Worm (Caenorhabditis elegans): ENCODE data around the gene Y11D7A.3.

Gene Y11D7A.3

DNA sequence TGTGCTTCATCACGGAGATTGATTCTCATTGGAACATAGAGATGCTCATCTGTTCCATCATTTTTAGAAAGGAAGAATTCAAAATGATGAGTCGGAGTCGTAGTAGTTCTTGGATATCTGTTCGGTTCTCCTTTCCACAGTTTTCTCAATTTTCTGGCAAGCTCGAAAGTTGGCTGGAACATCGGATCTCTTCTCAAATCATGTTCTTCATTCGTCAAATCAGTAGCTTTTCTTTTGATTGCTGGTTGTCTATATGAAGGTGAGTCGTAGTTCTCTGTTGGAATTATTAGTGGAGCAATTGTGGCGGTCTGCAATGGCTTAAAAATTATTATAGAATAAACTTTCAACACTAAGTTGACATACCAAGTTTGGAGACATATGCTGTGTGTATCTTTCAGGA, 29.4 kb downstream of the Y11D7A.3 start:
- TF ChIP-seq alr-1 (tag; optimal IDR thresholded peaks at IDR 0.05) (no peak), dmd-4 (tag; optimal IDR thresholded peaks at IDR 0.05) (no peak), gmeb-1 (tag; optimal IDR thresholded peaks at IDR 0.05) (no peak), fos-1 (tag; optimal IDR thresholded peaks at IDR 0.05) (no peak), nhr-237 (tag; optimal IDR thresholded peaks at IDR 0.05) (no peak), lin-11 (tag; optimal IDR thresholded peaks at IDR 0.05) (no peak), R02D3.7 (tag; optimal IDR thresholded peaks at IDR 0.05) (no peak), nhr-21 (tag; optimal IDR thresholded peaks at IDR 0.05) (no peak), ceh-16 (tag; optimal IDR thresholded peaks at IDR 0.05) (no peak), ceh-82 (tag; optimal IDR thresholded peaks at IDR 0.05) (no peak), mdl-1 (tag; optimal IDR thresholded peaks at IDR 0.05) (no peak), skn-1 (tag; optimal IDR thresholded peaks at IDR 0.05) (no peak), unc-62 (GFP tag; optimal IDR thresholded peaks at IDR 0.05) (no peak), nhr-6 (tag; optimal IDR thresholded peaks at IDR 0.05) (no peak), blmp-1 (tag; optimal IDR thresholded peaks at IDR 0.05; ENCODE audit: insufficient read depth) (no peak), unc-39 (tag; optimal IDR thresholded peaks at IDR 0.05) (no peak)

DNA sequence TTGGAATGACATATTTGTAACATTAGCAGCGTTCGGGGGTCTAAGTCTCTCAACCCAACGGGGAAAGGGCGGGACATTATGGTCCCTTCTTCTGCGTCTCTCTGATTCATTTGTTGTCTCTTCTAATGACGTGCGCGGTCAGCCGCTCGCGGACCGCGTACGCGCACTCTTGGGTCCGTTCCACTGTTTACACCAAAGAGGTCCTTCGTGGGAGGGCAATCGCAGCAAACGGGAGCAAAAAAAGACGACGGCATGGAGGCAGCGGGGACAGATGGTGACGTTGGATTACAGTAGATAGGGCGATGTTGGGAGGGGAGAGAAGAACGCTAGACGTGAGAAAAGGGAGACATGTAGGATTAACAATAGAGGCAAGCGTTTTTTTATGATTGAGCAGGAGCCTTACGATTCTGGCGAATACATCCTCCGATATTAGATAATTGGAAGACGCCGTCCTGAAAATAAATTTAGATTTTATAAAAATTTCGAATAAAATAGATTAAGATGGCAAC, 31.0 kb downstream of the Y11D7A.3 start, which contains the start of gene flh-1:
Gene flh-1 (minus strand): TSS at position 459 of the 509 bp plus-strand sequence.
- TF ChIP-seq Y55F3AM.14 (GFP tag; optimal IDR thresholded peaks at IDR 0.05) (no peak), F13H6.1 (tag; optimal IDR thresholded peaks at IDR 0.05) (no peak), sma-3 (GFP tag; optimal IDR thresholded peaks at IDR 0.05) (no peak), lsy-2 (tag; optimal IDR thresholded peaks at IDR 0.05) (no peak), aly-2 (tag; optimal IDR thresholded peaks at IDR 0.05) (no peak), alr-1 (tag; optimal IDR thresholded peaks at IDR 0.05) (no peak), ceh-82 (tag; optimal IDR thresholded peaks at IDR 0.05) (no peak), ztf-11 (tag; optimal IDR thresholded peaks at IDR 0.05) (no peak), ztf-4 (tag; optimal IDR thresholded peaks at IDR 0.05) (no peak), dmd-4 (tag; optimal IDR thresholded peaks at IDR 0.05) (no peak), mdl-1 (tag; optimal IDR thresholded peaks at IDR 0.05) (no peak), ZK546.5 (tag; optimal IDR thresholded peaks at IDR 0.05) (no peak), nhr-25 (tag; optimal IDR thresholded peaks at IDR 0.05) (no peak), ztf-1 (GFP tag; conservative IDR thresholded peaks at IDR 0.05) (no peak)

DNA sequence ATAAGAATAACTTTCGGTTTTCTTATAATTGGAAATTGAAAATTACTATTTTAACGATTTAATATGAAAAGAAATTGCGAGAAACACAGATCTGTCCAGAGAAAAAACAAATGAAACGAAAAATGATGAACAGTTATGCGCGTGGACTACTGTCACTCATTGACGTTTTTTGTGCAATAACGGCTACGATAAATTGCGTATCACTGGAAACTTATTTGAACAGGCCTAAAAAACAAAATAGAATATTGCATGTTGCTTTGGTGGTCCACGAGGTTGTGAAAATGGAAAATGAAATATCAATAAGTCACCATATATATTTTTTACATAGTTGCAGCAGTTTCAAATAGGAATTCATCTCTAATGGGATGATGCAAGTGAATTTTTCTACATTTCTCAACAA, 31.6 kb downstream of the Y11D7A.3 start:
- no peak for TF ChIP-seq ama-1 (optimal IDR thresholded peaks at IDR 0.05)
- TF ChIP-seq nhr-12 (tag; optimal IDR thresholded peaks at IDR 0.05), result no peak
- no peak for TF ChIP-seq sma-3 (GFP tag; optimal IDR thresholded peaks at IDR 0.05)
- no peak for TF ChIP-seq skn-1 (tag; optimal IDR thresholded peaks at IDR 0.05)
- no peak for TF ChIP-seq ZK546.5 (tag; optimal IDR thresholded peaks at IDR 0.05)
- no peak for TF ChIP-seq blmp-1 (tag; optimal IDR thresholded peaks at IDR 0.05; ENCODE audit: insufficient read depth)
- no peak for TF ChIP-seq F13H6.1 (tag; optimal IDR thresholded peaks at IDR 0.05)
- no peak for TF ChIP-seq nhr-23 (tag; optimal IDR thresholded peaks at IDR 0.05)
- no peak for TF ChIP-seq lin-39 (tag; optimal IDR thresholded peaks at IDR 0.05)
- TF ChIP-seq nhr-11 (tag; optimal IDR thresholded peaks at IDR 0.05), result no peak
- no peak for TF ChIP-seq dmd-4 (tag; optimal IDR thresholded peaks at IDR 0.05)
- TF ChIP-seq ceh-82 (tag; optimal IDR thresholded peaks at IDR 0.05), result no peak
- TF ChIP-seq fos-1 (tag; optimal IDR thresholded peaks at IDR 0.05), result no peak
- TF ChIP-seq elt-3 (tag; optimal IDR thresholded peaks at IDR 0.05), result no peak

DNA sequence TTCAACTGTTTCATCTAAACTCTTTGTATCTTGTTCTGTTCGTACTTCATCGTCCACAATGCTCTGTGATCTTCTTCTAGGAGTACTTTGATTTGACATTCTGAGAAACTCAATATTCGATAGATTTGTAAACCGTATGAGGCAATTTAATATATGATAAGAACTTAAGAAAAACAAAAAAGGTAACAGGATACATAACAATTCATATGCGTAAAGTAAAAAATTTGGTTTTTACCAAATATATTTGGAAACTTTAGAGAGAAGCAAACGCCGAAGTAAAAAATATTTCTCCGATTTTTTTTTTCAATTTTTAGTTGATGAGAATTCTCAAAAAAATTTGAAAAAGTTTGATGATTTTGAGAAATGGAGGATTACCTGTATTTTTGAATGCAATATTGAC, 33.6 kb downstream of the Y11D7A.3 start, which contains the start of gene Y11D7A.19:
Gene Y11D7A.19 (minus strand): TSS at position 101 of the 400 bp plus-strand sequence.
- TF ChIP-seq nhr-129 (tag; optimal IDR thresholded peaks at IDR 0.05) (no peak), Y55F3AM.14 (GFP tag; optimal IDR thresholded peaks at IDR 0.05) (no peak), nhr-23 (tag; optimal IDR thresholded peaks at IDR 0.05) (no peak), elt-1 (tag; optimal IDR thresholded peaks at IDR 0.05) (no peak), sma-3 (GFP tag; optimal IDR thresholded peaks at IDR 0.05) (no peak)

DNA sequence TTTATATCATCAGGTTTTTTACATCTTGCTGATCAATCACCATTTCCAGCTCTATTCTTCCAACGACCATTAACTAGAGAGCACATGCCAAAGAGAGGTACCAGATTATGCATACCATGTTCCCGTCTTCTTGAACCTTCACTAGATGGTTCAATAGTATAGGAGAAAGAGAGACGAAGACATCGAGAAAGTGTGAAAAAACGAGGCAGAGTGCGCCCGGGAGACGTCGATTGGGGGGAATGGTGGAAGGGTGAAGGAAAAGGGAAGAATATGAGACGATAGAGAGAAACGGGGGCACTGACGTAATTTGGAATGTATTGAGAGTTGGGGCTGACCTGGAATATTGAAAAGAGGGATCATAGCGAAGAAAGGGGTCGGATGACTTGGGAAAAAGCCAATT, 34.7 kb downstream of the Y11D7A.3 start:
- TF ChIP-seq nhr-25 (tag; optimal IDR thresholded peaks at IDR 0.05) (no peak), egl-27 (tag; optimal IDR thresholded peaks at IDR 0.05) (no peak), blmp-1 (tag; optimal IDR thresholded peaks at IDR 0.05; ENCODE audit: insufficient read depth) (no peak), nhr-10 (tag; optimal IDR thresholded peaks at IDR 0.05) (no peak), unc-62 (GFP tag; optimal IDR thresholded peaks at IDR 0.05) (no peak), nhr-21 (tag; optimal IDR thresholded peaks at IDR 0.05) (no peak), nhr-11 (tag; optimal IDR thresholded peaks at IDR 0.05) (no peak), ztf-11 (tag; optimal IDR thresholded peaks at IDR 0.05) (no peak), ztf-1 (GFP tag; conservative IDR thresholded peaks at IDR 0.05) (no peak), elt-1 (tag; optimal IDR thresholded peaks at IDR 0.05) (no peak), alr-1 (tag; optimal IDR thresholded peaks at IDR 0.05) (no peak), ama-1 (optimal IDR thresholded peaks at IDR 0.05) (no peak), nhr-77 (tag; optimal IDR thresholded peaks at IDR 0.05) (no peak), sem-4 (tag; optimal IDR thresholded peaks at IDR 0.05) (no peak)

Measured in whole organism, L2 larva.